Worm (Caenorhabditis elegans) whole organism, L2 larva: ENCODE data around the gene trpp-1.

Source experiments
- C34F6.9 ChIP-seq: fragments of 150-350 bp; optimal IDR thresholded peaks from 2 replicates; lab custom pipeline; 2014; ENCODE audit warnings: missing biosample characterization, missing genetic modification characterization
- F13H6.1 ChIP-seq: sonication (generic microtip); optimal IDR thresholded peaks from 2 replicates; lab custom pipeline; 2016; ENCODE audit warnings: missing genetic modification characterization, missing compliant biosample characterization
- R02D3.7 ChIP-seq: fragments of 150-350 bp; optimal IDR thresholded peaks from 2 replicates; lab custom pipeline; 2014; ENCODE audit warnings: missing biosample characterization, missing genetic modification characterization
- Y55F3AM.14 ChIP-seq: fragments of 200-800 bp; sonication (Bioruptor generic); optimal IDR thresholded peaks from 2 replicates; lab custom pipeline; 2018; ENCODE audit warnings: mild to moderate bottlenecking, missing genetic modification characterization, missing compliant biosample characterization
- ZK546.5 ChIP-seq: sonication (generic microtip); optimal IDR thresholded peaks from 2 replicates; lab custom pipeline; 2017; ENCODE audit warnings: missing biosample characterization, missing genetic modification characterization
- alr-1 ChIP-seq: fragments of 150-350 bp; optimal IDR thresholded peaks from 2 replicates; lab custom pipeline; 2014; ENCODE audit warnings: missing biosample characterization, missing genetic modification characterization
- aly-2 ChIP-seq: fragments of 150-350 bp; optimal IDR thresholded peaks from 2 replicates; lab custom pipeline; 2014; ENCODE audit warnings: missing biosample characterization, missing genetic modification characterization
- ama-1 ChIP-seq: fragments of 150-350 bp; optimal IDR thresholded peaks from 2 replicates; lab custom pipeline; 2018; ENCODE audit warnings: inconsistent platforms
- ceh-82 ChIP-seq: fragments of 150-350 bp; optimal IDR thresholded peaks from 2 replicates; lab custom pipeline; 2014; ENCODE audit warnings: missing biosample characterization, missing genetic modification characterization
- crh-2 ChIP-seq: sonication (generic microtip); optimal IDR thresholded peaks from 2 replicates; lab custom pipeline; 2017; ENCODE audit warnings: missing biosample characterization, missing genetic modification characterization
- dmd-4 ChIP-seq: sonication (generic microtip); optimal IDR thresholded peaks from 2 replicates; lab custom pipeline; 2017; ENCODE audit warnings: missing biosample characterization, missing genetic modification characterization
- egl-27 ChIP-seq: sonication (generic microtip); optimal IDR thresholded peaks from 3 replicates; lab custom pipeline; 2017; ENCODE audit warnings: missing biosample characterization, missing genetic modification reagents, missing genetic modification characterization
- elt-1 ChIP-seq: fragments of 150-350 bp; optimal IDR thresholded peaks from 2 replicates; lab custom pipeline; 2014; ENCODE audit warnings: missing biosample characterization, missing genetic modification characterization
- elt-3 ChIP-seq: sonication (generic microtip); optimal IDR thresholded peaks from 2 replicates; lab custom pipeline; 2017; ENCODE audit warnings: missing biosample characterization, missing genetic modification characterization
- fos-1 ChIP-seq: fragments of 150-350 bp; optimal IDR thresholded peaks from 2 replicates; lab custom pipeline; 2014; ENCODE audit warnings: missing biosample characterization, missing genetic modification characterization
- gmeb-1 ChIP-seq: fragments of 150-350 bp; optimal IDR thresholded peaks from 2 replicates; lab custom pipeline; 2014; ENCODE audit warnings: missing biosample characterization, missing genetic modification characterization
- lin-13 ChIP-seq: fragments of 150-350 bp; optimal IDR thresholded peaks from 2 replicates; lab custom pipeline; 2014; ENCODE audit warnings: missing biosample characterization, missing genetic modification reagents, missing genetic modification characterization
- lin-39 ChIP-seq: fragments of 150-350 bp; optimal IDR thresholded peaks from 2 replicates; lab custom pipeline; 2014; ENCODE audit warnings: missing biosample characterization, missing genetic modification reagents, missing genetic modification characterization
- lsy-2 ChIP-seq, 2 experiments: fragments of 150-350 bp in 1 of 2; sonication (generic microtip) in 1 of 2; optimal IDR thresholded peaks; 2 replicates each; lab custom pipeline; 2014 to 2017; ENCODE audit warnings: missing biosample characterization in 2 of 2, missing genetic modification characterization in 2 of 2
- mab-5 ChIP-seq: fragments of 150-350 bp; optimal IDR thresholded peaks from 2 replicates; lab custom pipeline; 2014; ENCODE audit warnings: missing biosample characterization, missing genetic modification characterization
- mbf-1 ChIP-seq: sonication (generic microtip); optimal IDR thresholded peaks from 2 replicates; lab custom pipeline; 2017; ENCODE audit warnings: missing biosample characterization, missing genetic modification characterization
- mdl-1 ChIP-seq, 2 experiments: fragments of 150-350 bp in 1 of 2; sonication (generic microtip) in 1 of 2; optimal IDR thresholded peaks; 2 replicates each; lab custom pipeline; 2017; ENCODE audit warnings: missing biosample characterization in 2 of 2, missing genetic modification characterization in 2 of 2
- nhr-10 ChIP-seq: sonication (generic microtip); optimal IDR thresholded peaks from 2 replicates; lab custom pipeline; 2017; ENCODE audit warnings: missing biosample characterization, missing genetic modification characterization
- nhr-11 ChIP-seq: fragments of 150-350 bp; optimal IDR thresholded peaks from 2 replicates; lab custom pipeline; 2014; ENCODE audit warnings: missing biosample characterization, missing genetic modification characterization
- nhr-12 ChIP-seq: fragments of 150-350 bp; optimal IDR thresholded peaks from 2 replicates; lab custom pipeline; 2014; ENCODE audit warnings: missing biosample characterization, missing genetic modification characterization
- nhr-129 ChIP-seq: fragments of 150-350 bp; optimal IDR thresholded peaks from 2 replicates; lab custom pipeline; 2014; ENCODE audit warnings: missing biosample characterization, missing genetic modification characterization
- nhr-23 ChIP-seq: fragments of 150-350 bp; optimal IDR thresholded peaks from 2 replicates; lab custom pipeline; 2014; ENCODE audit warnings: missing biosample characterization, missing genetic modification reagents, missing genetic modification characterization
- nhr-6 ChIP-seq: fragments of 150-350 bp; optimal IDR thresholded peaks from 2 replicates; lab custom pipeline; 2014; ENCODE audit warnings: missing biosample characterization, missing genetic modification characterization
- nhr-77 ChIP-seq: fragments of 150-350 bp; optimal IDR thresholded peaks from 2 replicates; lab custom pipeline; 2014; ENCODE audit warnings: missing biosample characterization, missing genetic modification characterization
- peb-1 ChIP-seq: fragments of 150-350 bp; optimal IDR thresholded peaks from 2 replicates; lab custom pipeline; 2014; ENCODE audit warnings: missing biosample characterization, missing genetic modification characterization
- sma-3 ChIP-seq: sonication (generic microtip); optimal IDR thresholded peaks from 2 replicates; lab custom pipeline; 2016; ENCODE audit warnings: missing genetic modification reagents, missing genetic modification characterization, missing compliant biosample characterization
- sma-9 ChIP-seq, 2 experiments: fragments of 150-350 bp in 1 of 2; sonication (generic microtip) in 1 of 2; optimal IDR thresholded peaks; 2 replicates each; lab custom pipeline; 2014 to 2016; ENCODE audit warnings: missing genetic modification characterization in 2 of 2, mild to moderate bottlenecking in 1 of 2, missing biosample characterization in 1 of 2, missing compliant biosample characterization in 1 of 2, missing genetic modification reagents in 1 of 2, moderate library complexity in 1 of 2
- snpc-4 ChIP-seq: fragments of 150-350 bp; optimal IDR thresholded peaks from 2 replicates; lab custom pipeline; 2014; ENCODE audit warnings: missing biosample characterization, missing genetic modification characterization
- unc-55 ChIP-seq: fragments of 150-350 bp; sonication (generic microtip); optimal IDR thresholded peaks from 3 replicates; lab custom pipeline; 2014; ENCODE audit warnings: missing biosample characterization, missing genetic modification reagents, missing genetic modification characterization
- zag-1 ChIP-seq: fragments of 150-350 bp; optimal IDR thresholded peaks from 2 replicates; lab custom pipeline; 2014; ENCODE audit warnings: missing biosample characterization, missing genetic modification characterization
- ztf-1 ChIP-seq: fragments of 200-800 bp; sonication (Bioruptor generic); conservative IDR thresholded peaks from 2 replicates; pipeline ENCODE4 v1.3.6; 2022; ENCODE audit warnings: missing genetic modification characterization, missing compliant biosample characterization
- ztf-11 ChIP-seq: sonication (generic microtip); optimal IDR thresholded peaks from 2 replicates; lab custom pipeline; 2017; ENCODE audit warnings: missing biosample characterization, missing genetic modification characterization
- ztf-4 ChIP-seq: fragments of 150-350 bp; optimal IDR thresholded peaks from 2 replicates; lab custom pipeline; 2014; ENCODE audit warnings: missing biosample characterization, missing genetic modification characterization

The trpp-1 gene

DNA sequence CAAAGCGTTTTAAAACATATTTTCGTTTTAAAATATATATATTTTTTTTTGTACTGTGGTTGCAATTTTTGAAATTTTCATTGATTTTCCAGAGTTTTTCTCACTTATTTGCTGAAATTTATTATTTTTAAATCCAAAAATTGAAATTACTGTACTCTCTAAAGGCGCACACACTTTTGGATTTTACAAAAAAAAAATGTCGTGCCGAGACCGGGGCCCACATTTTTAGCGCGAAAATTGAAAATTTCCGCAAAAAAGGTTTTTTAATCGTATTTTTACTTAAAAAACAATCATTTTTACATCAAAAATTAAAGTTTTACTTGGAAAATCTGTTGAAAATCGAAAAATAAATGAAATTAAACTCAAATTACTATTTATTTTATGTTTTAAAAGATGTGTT is 16.3 kb upstream of the trpp-1 start:
- TF ChIP-seq ztf-4 (tag; lab: Kevin White, UChicago) (no peak), R02D3.7 (tag; lab: Kevin White, UChicago) (no peak), elt-1 (tag; lab: Kevin White, UChicago) (no peak), nhr-12 (tag; lab: Kevin White, UChicago) (no peak), ztf-11 (no peak), fos-1 (tag; lab: Kevin White, UChicago) (no peak), egl-27 (no peak), mdl-1 (tag; optimal IDR thresholded peaks at IDR 0.05; lab: Kevin White, UChicago) (no peak), nhr-129 (tag; lab: Kevin White, UChicago) (no peak), Y55F3AM.14 (GFP tag; lab: Kevin White, UChicago) (no peak), unc-55 (GFP tag; lab: Kevin White, UChicago) (no peak), gmeb-1 (tag; lab: Kevin White, UChicago) (no peak), ama-1 (lab: Kevin White, UChicago) (no peak)

DNA sequence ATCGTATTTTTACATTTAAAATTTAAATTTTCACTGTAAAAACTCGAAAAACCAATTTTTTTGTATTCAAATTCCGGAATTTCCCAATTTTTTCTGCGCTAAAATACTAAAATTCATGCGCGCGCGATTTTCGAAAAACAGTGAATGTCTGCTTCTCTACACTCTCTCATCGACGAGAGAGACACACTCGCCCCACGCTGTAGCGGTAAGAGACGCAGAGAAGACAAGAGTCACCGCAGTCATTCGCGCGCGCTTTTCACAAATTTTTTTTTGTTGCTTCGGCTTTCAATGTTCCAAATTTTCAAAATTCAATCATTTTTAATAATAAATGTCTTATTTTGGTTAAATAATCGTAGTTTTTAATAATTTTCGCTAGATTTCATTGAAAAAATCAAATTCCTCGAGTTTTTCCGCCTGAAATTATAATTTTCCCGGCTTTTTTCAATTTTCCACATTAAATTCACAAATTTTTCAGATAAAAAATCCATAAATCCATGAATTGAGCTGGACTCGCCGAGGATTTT is 15.6 kb upstream of the trpp-1 start, which contains the start of gene arid-1:
arid-1 (plus strand) TSS at position 474 of the 524 bp plus-strand sequence.
- TF ChIP-seq nhr-11 (tag; lab: Kevin White, UChicago): no peak
- no peak for TF ChIP-seq snpc-4 (tag; lab: Kevin White, UChicago)
- no peak for TF ChIP-seq mbf-1
- peak; percentile 64 for TF ChIP-seq unc-55 (GFP tag; lab: Kevin White, UChicago)
- TF ChIP-seq mdl-1 (tag; optimal IDR thresholded peaks at IDR 0.05; lab: Kevin White, UChicago): peak in 1 of 2 experiments; percentile 11
- no peak for TF ChIP-seq fos-1 (tag; lab: Kevin White, UChicago)
- TF ChIP-seq gmeb-1 (tag; lab: Kevin White, UChicago): peak; percentile 33
- TF ChIP-seq nhr-129 (tag; lab: Kevin White, UChicago): peak; percentile 30
- no peak for TF ChIP-seq elt-1 (tag; lab: Kevin White, UChicago)
- TF ChIP-seq zag-1 (tag; lab: Kevin White, UChicago): no peak
- no peak for TF ChIP-seq dmd-4 (tag; lab: Kevin White, UChicago)
- TF ChIP-seq ama-1 (lab: Kevin White, UChicago): no peak
- no peak for TF ChIP-seq nhr-12 (tag; lab: Kevin White, UChicago)
- no peak for TF ChIP-seq aly-2
- peak in 1 of 2 experiments; percentile 44 for TF ChIP-seq lsy-2 (tag; optimal IDR thresholded peaks at IDR 0.05; lab: Kevin White, UChicago)
- peak; percentile 75 for TF ChIP-seq C34F6.9 (tag; lab: Kevin White, UChicago)
- TF ChIP-seq R02D3.7 (tag; lab: Kevin White, UChicago): no peak
- TF ChIP-seq Y55F3AM.14 (GFP tag; lab: Kevin White, UChicago): no peak
- no peak for TF ChIP-seq peb-1 (tag; lab: Kevin White, UChicago)
- TF ChIP-seq nhr-6 (tag; lab: Kevin White, UChicago): no peak
- TF ChIP-seq ZK546.5 (tag; lab: Kevin White, UChicago): no peak
- TF ChIP-seq ceh-82 (tag; lab: Kevin White, UChicago): no peak
- TF ChIP-seq crh-2: no peak
- no peak for TF ChIP-seq sma-9 (GFP tag; optimal IDR thresholded peaks at IDR 0.05; lab: Kevin White, UChicago)
- TF ChIP-seq sma-9 (tag; optimal IDR thresholded peaks at IDR 0.05; lab: Kevin White, UChicago): no peak
- TF ChIP-seq F13H6.1 (tag; lab: Kevin White, UChicago): no peak
- TF ChIP-seq lin-39: no peak
- no peak for TF ChIP-seq sma-3 (GFP tag; lab: Kevin White, UChicago)
- TF ChIP-seq ztf-1: no peak
- no peak for TF ChIP-seq alr-1 (tag; lab: Kevin White, UChicago)
- TF ChIP-seq lin-13 (GFP tag; lab: Kevin White, UChicago): no peak
- no peak for TF ChIP-seq nhr-77 (tag; lab: Kevin White, UChicago)
- TF ChIP-seq nhr-10 (tag; lab: Kevin White, UChicago): no peak
- TF ChIP-seq nhr-23 (tag; lab: Kevin White, UChicago): no peak
- no peak for TF ChIP-seq mab-5 (tag; lab: Kevin White, UChicago)

DNA sequence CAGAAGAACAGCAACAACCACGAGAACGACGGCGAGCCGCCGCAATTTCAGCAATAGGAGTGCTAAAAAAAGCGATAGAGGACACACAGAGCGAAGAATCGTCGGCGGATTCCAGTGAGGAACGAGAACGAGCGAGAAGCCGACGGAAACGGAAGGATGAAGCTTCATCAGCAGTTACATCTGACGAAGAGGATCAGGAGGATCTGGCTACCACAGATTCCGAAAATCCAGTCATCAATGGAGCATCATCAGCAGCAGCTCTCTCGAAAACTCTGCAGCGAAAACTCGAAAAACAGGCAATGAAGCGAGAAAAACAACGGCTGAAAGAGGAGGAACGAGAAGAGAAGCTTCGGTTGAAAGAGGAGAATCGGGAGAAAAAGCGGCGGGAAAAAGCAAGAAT is 12.0 kb upstream of the trpp-1 start:
- no peak for TF ChIP-seq nhr-129 (tag; lab: Kevin White, UChicago)

DNA sequence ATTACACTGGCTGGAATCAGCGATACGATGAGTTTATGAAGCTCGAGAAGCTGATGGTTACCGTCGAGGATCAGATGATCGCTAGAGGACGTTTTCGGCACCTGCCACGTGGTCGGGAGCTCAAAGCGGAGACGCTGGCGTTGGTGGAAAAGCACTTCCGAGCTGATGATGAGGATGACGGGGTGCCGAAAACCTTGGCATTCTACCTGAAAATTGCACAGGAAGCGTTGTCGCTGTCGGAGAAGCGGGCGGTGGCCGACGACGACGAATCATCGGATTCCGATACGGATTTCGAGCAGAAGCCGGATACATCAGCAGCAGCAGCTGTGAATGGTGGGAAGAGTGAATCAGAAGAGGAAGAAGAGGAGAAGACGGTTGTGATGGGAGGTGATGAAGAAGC is 6.6 kb upstream of the trpp-1 start:
- TF ChIP-seq lin-13 (GFP tag; lab: Kevin White, UChicago) (no peak), nhr-10 (tag; lab: Kevin White, UChicago) (no peak), elt-3 (tag; lab: Kevin White, UChicago) (no peak), mab-5 (tag; lab: Kevin White, UChicago) (no peak), nhr-129 (tag; lab: Kevin White, UChicago) (no peak), gmeb-1 (tag; lab: Kevin White, UChicago) (no peak), elt-1 (tag; lab: Kevin White, UChicago) (no peak), nhr-11 (tag; lab: Kevin White, UChicago) (no peak), C34F6.9 (tag; lab: Kevin White, UChicago) (no peak), ztf-1 (no peak)
